Worm (Caenorhabditis elegans): ENCODE results near the gene pha-1.
A peak's percentile ranks its signal among the peaks of the same experiment; 100 is the strongest.

DNA sequence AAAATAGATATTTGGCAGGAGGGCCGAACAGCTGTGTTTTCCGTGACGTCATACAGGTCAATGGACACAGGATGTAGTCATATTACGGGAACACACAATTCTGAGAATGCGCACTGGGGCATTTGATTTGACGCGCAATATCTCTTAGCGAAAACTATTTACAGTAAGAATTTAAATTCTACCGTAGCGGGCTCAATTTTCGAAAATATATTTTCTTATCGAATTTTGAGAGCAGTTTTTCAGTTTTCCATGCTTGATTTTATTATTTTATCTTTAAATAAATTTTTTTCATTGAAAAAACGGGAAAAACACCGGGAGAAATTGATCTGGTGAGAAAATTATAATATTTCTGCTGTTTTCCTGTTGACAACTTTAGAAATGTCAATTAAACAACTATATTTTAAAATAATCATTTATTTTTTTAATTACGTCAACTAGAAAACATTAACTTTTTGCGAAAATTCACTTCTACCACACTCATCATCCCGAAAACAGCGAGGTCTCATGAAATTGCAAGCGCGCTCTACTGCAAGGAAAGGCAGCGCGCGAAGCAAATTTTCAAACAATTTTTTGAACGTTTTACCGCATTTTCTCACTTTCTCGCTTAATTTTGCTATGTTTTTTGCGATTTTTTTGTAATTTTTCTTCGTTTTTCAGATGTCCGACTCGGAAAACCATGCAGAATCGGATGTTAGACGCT lies 10.4 kb downstream of the pha-1 start, which contains the start of the genes Y47D3A.1 and pola-1:
- TF ChIP-seq pha-4 (tag; optimal IDR thresholded peaks at IDR 0.05) = no peak
- TF ChIP-seq ceh-6 (GFP tag; optimal IDR thresholded peaks at IDR 0.05) = no peak
- peak; percentile 49 for TF ChIP-seq unc-86 (tag; optimal IDR thresholded peaks at IDR 0.05)
- TF ChIP-seq ahr-1 (tag; optimal IDR thresholded peaks at IDR 0.05) = peak; percentile 56
- no peak for TF ChIP-seq pag-3 (tag; optimal IDR thresholded peaks at IDR 0.05; ENCODE audit: borderline replicate concordance)
- no peak for TF ChIP-seq nhr-11 (tag; optimal IDR thresholded peaks at IDR 0.05)
- TF ChIP-seq ztf-16 (tag; optimal IDR thresholded peaks at IDR 0.05) = peak; percentile 59
- TF ChIP-seq ceh-2 (tag; optimal IDR thresholded peaks at IDR 0.05) = peak; percentile 81
- no peak for TF ChIP-seq madf-2 (tag; optimal IDR thresholded peaks at IDR 0.05)

Data from whole organism, late embryonic.